Fruit fly (Drosophila melanogaster) ovary, adult (tissue): ENCODE results near the gene CG34149.

Experiments
- CG17801 ChIP-seq: fragments of 200-800 bp; optimal IDR thresholded peaks from 2 replicates; lab custom pipeline; 2019; ENCODE audit warnings: missing biosample characterization, mild to moderate bottlenecking, missing genetic modification characterization, moderate library complexity; ENCODE audit not compliant: partially characterized antibody

Gene CG34149

DNA sequence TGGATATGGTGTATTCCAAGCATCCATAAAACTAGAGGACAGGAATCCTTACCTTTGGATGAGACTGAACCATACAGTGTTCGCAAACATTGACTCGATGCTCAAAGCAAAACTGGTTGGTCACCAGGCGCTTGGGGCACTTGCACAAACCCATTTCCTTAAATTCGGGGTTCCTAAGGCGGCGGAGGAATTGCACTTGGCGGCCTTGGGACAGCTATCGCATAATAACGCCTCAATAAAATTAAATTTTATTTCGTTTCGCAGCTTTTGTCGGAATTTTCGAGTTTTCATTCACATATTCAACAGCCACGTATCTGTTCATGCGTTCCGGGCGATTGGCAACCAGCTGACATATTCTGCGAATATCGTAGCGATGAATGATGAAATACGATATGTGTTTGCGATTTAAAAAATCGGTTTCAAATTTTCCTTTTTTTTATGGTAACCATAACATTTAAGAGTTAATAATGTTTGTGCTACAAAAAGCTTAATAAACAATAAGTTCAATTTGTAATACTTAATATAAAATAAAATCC lies 14.2 kb upstream of the CG34149 start, which contains the start of gene CG5382:
Gene CG5382 (minus strand): TSS at position 324 of the 536 bp plus-strand sequence.
- TF ChIP-seq CG17801 (GFP tag; lab: Kevin White, UChicago): peak; percentile 26

DNA sequence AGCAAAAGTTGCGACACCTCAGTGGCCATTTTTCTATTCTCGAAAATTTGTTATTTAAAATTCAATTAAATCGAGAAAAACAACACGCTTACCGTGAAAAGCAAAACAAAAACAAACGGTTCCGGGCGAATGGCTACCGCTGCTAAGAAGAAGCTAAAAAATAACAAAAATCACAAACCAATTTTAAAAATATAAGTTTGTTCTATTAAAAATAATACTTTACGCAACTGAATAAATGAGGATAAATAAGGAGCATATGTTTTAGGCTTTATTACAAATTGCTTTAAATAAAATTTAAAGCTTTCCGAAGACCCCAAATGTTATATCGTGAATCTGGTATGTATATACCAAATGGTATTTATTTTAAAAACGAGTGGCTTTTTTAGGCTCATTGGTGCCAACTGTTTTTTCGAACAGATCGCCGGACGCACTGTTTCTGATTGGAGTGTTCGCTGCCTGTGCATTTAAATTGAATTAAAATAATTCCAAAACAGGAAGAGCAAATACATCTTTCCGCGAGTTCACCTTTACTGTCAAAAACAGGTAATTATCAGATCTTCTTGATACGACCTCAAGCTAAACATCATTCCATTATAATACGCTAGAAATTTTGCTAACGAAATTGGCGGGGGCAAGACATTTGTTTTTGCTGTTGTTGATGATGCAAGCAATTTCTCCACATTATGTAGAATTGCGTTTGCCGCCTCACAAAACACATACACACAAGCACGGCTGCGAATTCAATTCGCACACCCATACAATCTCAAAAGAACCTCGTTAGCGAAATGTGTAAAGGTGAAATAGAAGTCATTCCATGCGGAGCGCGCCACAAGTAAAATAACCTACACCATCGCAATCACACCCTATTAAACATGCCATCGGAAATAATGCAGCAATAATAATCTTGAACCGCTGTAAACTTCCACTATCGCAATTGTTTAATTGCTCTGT lies 12.5 kb upstream of the CG34149 start, which contains the start of the genes Polr3F and PyK:
Gene Polr3F (minus strand): TSS at position 248 of the 951 bp plus-strand sequence.
Gene PyK (plus strand): TSS at position 411 of the 951 bp plus-strand sequence.
- peak; percentile 87 for TF ChIP-seq CG17801 (GFP tag; lab: Kevin White, UChicago)

DNA sequence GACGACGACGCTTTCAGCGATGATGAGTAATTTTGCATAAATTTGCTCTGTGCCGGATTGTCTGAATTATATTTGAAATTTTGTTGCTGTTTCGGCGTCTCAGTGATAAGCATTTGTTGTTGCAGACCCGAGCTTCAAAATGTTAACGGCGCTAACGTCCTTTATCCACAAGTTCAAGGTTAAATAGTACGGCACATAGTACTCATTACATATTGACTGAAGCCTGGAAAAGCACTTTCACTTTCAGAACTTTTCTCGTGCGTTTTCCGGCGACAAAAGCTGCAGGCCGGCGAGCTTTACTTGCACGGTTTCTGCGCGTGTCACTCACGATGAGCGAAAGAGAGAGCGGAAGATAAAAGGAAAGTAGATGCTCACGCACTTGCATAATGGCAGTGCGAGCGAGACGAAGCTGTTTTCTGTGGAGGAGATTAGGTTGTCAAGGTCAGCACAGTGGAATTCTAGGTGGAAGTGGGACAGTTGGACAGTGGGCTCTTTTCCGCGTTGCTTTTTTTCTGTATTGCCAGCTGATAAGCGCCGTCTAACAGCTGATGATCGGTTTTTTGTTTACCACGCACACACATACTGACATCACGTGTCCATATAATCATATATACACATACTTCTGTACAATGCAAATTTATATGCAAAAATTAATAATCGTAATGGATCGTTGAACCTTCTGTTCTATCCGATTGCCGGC lies 11.7 kb upstream of the CG34149 start:
- no peak for TF ChIP-seq CG17801 (GFP tag; lab: Kevin White, UChicago)

DNA sequence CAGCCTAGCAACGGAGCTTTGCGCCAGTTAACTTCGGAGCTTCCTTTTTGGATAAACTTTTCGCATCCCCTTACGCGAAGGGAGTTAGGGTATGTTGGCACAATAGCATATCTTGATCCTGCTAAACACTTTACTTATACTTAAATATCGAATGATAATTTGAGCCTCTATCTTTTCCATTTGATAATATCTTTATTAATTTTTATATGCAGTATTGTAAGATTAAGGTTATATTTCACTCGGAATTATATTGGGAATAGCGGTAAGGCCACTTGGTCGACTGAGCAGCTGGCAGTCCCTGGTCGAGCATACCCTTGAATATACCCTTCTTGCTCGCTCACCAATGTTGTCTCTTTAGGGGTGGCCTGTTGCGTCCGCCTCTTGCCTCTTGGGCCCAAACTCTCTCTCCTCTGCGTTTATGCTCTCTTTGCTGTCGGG lies 11.1 kb upstream of the CG34149 start:
- no peak for TF ChIP-seq CG17801 (GFP tag; lab: Kevin White, UChicago)

DNA sequence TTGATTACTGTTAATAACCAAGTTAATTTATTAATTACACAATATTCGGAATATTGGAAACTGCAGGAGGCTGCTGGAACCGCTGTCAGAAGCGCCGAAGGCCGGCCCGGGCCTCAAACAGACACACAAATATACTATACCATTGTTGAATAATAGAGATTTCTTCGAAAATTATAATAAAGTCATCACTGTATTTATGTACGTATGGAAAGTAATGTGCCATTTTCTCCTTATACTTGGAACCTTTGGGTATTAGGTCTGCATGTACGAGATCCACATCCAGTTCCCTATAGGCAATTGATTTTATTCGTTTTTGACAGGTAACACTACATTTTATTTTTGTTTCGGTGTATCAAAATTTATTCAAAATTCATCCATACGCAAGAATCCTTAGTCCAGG lies 7.4 kb upstream of the CG34149 start, which contains the start of gene CG7069:
Gene CG7069 (plus strand): TSS at position 301 of the 400 bp plus-strand sequence.
- TF ChIP-seq CG17801 (GFP tag; lab: Kevin White, UChicago): no peak

DNA sequence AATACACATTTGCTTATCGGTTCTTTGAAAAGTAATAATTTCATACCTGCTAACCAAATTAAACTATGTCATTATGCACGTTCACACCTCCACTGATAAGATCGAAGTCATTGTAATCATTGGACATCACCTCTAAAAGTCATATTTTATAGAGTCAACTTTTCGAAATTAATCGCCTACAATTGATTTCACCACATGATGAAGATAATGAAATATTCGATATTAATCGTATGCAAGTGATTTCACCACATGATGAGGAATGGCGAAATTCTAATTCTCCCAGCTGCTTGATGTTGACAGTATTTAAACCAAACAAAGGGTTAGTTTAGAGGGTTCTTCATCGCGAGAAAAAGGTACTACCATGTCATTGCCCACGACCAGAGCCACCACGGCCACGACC lies 4.3 kb upstream of the CG34149 start, which contains the start of gene CG18596:
Gene CG18596 (plus strand): TSS at position 250 of the 400 bp plus-strand sequence.
- peak; percentile 44 for TF ChIP-seq CG17801 (GFP tag; lab: Kevin White, UChicago)

DNA sequence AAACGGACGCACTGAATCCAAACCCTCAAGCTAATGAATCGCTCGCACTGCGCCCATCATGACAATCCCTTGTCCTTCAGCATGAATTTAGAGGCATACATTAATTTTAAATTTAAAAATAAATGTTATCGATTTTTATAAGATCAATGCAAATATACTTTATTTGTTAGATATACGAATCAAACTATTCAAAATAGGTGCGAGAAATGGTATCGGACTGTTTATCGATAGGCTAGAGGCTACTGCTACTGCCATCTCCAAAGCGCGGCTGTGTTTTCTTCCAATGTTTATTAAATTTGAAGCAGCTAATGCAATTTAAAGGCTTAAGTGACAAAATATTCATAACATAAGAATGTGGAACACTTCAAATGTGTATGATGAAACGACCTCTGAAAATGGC lies 1.1 kb downstream of the CG34149 start, which contains the start of gene CG43342:
Gene CG43342 (plus strand): TSS at position 264 of the 400 bp plus-strand sequence.
- TF ChIP-seq CG17801 (GFP tag; lab: Kevin White, UChicago): no peak

DNA sequence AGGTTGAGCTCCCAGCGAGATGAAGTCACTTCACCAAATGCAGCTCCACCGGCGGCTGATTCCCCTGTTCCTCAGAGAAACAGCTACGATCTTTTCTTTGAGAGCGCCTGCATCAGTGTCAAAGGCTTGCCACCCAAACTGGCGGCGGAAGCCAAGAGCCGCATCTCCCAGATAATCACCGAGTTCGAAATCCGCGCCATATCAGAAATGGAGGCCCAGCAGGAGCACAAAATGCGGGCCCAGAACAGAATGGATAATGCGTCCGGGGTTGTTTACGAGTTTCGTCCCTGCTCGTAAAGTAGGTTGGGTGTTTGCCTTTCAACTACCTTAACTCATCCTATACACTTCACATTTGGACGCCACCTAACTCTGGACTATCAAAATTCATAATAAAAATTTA lies 1.8 kb downstream of the CG34149 start, which contains the start of gene Gpdh3:
Gene Gpdh3 (plus strand): TSS at position 301 of the 400 bp plus-strand sequence.
- no peak for TF ChIP-seq CG17801 (GFP tag; lab: Kevin White, UChicago)

DNA sequence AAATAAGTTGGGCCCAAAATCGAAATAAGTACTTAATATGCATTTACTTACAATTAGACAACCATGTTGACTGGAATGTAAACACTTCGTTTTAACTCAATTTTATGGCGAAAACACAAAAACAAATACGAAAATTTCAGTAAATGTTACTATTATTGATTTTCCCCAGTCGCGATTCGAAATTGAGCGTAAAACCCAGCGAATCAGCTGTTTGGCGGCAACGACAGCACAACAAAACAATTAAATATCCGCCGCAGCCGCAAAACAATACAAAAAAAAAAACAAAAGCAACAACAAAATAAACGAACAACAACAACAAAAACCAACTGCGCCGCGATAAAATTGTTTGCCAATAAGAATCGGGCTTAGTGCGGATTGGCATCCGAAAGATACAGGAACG lies 9.7 kb downstream of the CG34149 start, which contains the start of the genes CAH8 and CG7059:
Gene CAH8 (minus strand): TSS at position 101 of the 400 bp plus-strand sequence.
Gene CG7059 (plus strand): TSS at position 167 of the 400 bp plus-strand sequence.
- no peak for TF ChIP-seq CG17801 (GFP tag; lab: Kevin White, UChicago)

DNA sequence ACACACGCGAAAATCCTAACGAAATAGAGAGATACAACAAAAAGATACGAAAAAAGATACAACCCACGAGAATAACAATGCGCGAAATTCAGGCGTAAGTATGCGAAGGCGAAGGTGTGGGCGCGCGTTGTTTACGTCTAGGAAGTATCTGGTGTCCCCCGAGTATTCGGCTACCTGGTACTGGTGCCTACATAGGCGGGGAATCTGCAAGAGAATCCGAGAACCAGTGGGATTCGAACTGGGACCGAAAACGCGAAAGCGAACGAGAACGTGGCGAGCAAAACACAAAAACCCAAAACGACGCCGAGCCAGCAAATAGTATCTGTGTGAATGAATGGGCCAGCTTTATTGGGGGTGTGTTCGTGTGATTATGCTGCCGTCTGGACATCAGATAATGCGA lies 10.2 kb downstream of the CG34149 start:
- no peak for TF ChIP-seq CG17801 (GFP tag; lab: Kevin White, UChicago)

DNA sequence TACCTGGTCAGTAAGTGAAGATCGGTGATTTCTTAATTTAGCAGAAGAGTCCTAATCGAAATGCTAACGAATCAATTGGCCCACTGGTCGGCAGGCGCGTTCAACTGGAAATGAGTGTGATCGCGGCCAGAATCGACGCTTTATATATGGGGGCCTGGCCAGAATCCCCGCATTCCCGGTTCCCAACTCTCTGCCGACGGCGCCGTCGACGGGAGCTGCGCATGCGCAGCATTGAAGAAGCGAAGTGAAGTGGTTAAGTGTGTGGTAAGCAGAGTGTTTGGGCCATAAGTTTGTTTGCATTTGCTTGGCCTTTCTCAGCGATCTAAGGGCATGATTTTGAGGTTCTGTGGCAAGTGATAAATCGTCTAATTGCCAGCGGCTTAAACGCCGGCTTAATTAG lies 14.1 kb downstream of the CG34149 start, which contains the start of gene CG13857:
Gene CG13857 (minus strand): TSS at position 101 of the 400 bp plus-strand sequence.
- no peak for TF ChIP-seq CG17801 (GFP tag; lab: Kevin White, UChicago)

DNA sequence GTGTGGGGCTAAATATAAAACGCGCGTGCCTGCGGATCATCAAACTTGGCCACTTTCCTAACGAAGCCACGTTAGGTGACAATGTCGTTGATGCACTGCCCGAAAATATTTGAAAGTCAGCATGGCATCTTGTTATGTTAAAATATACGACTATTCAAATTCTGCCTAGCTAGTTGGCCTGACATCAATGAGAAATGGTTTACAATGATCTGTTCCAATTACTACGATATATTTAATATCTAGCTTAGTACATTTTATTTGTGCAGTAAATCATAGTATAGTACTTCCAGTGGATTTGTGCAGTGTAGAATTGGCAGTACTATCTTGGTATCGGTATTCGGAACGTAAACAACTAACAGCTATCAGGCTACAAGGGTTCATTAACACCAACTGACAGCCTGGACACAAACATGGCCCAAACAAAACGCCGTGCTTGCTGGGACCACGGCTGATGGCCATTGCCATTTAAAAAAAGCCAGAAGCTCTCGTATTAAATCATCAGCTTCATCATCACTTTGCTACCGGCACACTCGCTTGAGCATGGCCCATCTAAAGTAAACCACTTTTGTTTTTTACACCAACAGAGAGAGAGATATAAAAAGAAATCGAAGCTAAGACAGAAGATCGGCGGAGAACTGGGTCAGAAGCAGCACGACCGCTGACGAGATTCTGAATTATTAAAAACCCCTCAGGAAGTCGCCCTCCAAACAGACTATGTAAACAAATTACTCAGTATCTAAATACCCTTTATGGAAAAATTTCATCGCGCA lies 15.7 kb downstream of the CG34149 start:
- no peak for TF ChIP-seq CG17801 (GFP tag; lab: Kevin White, UChicago)

DNA sequence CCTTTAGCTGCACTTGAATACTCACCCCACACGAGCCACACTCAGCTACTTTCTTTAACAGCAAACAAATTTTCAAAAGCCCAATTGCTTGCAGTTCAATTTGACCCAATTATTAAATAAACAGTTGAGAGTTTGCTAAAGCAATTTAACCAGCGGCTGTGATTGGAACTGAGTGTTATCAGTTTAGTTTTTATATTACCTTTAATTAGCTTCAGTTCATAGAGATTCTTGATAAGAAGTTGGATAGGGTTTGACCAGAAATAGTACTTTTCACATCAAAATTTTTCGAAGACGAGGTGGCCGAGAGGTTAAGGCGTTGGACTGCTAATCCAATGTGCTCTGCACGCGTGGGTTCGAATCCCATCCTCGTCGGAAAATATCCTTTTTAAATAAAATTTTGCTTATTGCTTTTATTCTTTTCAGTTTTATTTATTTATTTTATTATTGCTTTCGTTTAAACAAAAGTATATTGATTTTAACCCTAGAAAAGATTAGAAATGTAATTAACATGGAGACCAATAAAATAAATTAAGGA lies 16.4 kb downstream of the CG34149 start:
- no peak for TF ChIP-seq CG17801 (GFP tag; lab: Kevin White, UChicago)
